Fruit fly (Drosophila melanogaster): ENCODE data around the gene Dpp10.

DNA sequence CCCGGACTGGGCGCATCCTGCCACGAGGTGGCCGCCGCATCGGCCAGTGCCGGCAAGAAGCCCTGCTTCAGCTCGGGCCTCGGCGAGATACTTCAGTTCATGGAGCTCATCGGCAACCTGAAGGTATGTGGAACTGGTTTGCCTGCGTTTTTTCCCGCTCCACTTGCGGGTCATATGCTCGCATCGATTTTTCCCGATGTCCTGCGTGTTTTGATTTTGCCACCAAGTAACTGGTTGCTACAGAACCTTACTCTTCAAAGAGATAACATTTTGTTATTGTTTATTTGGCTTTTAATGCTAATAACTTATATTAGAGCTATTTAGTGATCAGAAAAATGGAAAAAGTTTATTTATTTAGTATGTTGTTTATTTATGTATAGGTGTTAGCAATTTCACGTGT lies 12.3 kb upstream of the Dpp10 start:
- TF ChIP-seq rn (GFP tag; IDR thresholded peaks at IDR 0.05) (no peak), CG13204 (GFP tag; optimal IDR thresholded peaks at IDR 0.05) (no peak), Ets98B (GFP tag; IDR thresholded peaks at IDR 0.05) (no peak), gl (tag; optimal IDR thresholded peaks at IDR 0.05) (no peak), CG9948 (tag; optimal IDR thresholded peaks at IDR 0.05) (no peak), CG14655 (GFP tag; optimal IDR thresholded peaks at IDR 0.05) (no peak), CG4496 (GFP tag; IDR thresholded peaks at IDR 0.05) (no peak), Pif1A (GFP tag; optimal IDR thresholded peaks at IDR 0.05) (no peak), CG32121 (GFP tag; IDR thresholded peaks at IDR 0.05) (no peak)

All from whole organism, pupa.